Worm (Caenorhabditis elegans) whole organism, L2 larva: Measurements from ENCODE around the gene C02F12.5.

Source experiments
- C34F6.9 ChIP-seq: fragments of 150-350 bp; optimal IDR thresholded peaks from 2 replicates; lab custom pipeline; 2014; ENCODE audit warnings: missing biosample characterization, missing genetic modification characterization
- F13H6.1 ChIP-seq: sonication (generic microtip); optimal IDR thresholded peaks from 2 replicates; lab custom pipeline; 2016; ENCODE audit warnings: missing genetic modification characterization, missing compliant biosample characterization
- R02D3.7 ChIP-seq: fragments of 150-350 bp; optimal IDR thresholded peaks from 2 replicates; lab custom pipeline; 2014; ENCODE audit warnings: missing biosample characterization, missing genetic modification characterization
- ZK546.5 ChIP-seq: sonication (generic microtip); optimal IDR thresholded peaks from 2 replicates; lab custom pipeline; 2017; ENCODE audit warnings: missing biosample characterization, missing genetic modification characterization
- aly-2 ChIP-seq: fragments of 150-350 bp; optimal IDR thresholded peaks from 2 replicates; lab custom pipeline; 2014; ENCODE audit warnings: missing biosample characterization, missing genetic modification characterization
- ama-1 ChIP-seq: fragments of 150-350 bp; optimal IDR thresholded peaks from 2 replicates; lab custom pipeline; 2018; ENCODE audit warnings: inconsistent platforms
- blmp-1 ChIP-seq: sonication (generic microtip); optimal IDR thresholded peaks from 2 replicates; lab custom pipeline; 2017; ENCODE audit warnings: missing genetic modification characterization, mild to moderate bottlenecking, missing compliant biosample characterization, antibody characterized with exemption, moderate library complexity; ENCODE audit not compliant: insufficient read depth
- ceh-16 ChIP-seq: fragments of 150-350 bp; optimal IDR thresholded peaks from 2 replicates; lab custom pipeline; 2014; ENCODE audit warnings: missing biosample characterization, missing genetic modification characterization
- crh-2 ChIP-seq: sonication (generic microtip); optimal IDR thresholded peaks from 2 replicates; lab custom pipeline; 2017; ENCODE audit warnings: missing biosample characterization, missing genetic modification characterization
- dmd-4 ChIP-seq: sonication (generic microtip); optimal IDR thresholded peaks from 2 replicates; lab custom pipeline; 2017; ENCODE audit warnings: missing biosample characterization, missing genetic modification characterization
- egl-27 ChIP-seq: sonication (generic microtip); optimal IDR thresholded peaks from 3 replicates; lab custom pipeline; 2017; ENCODE audit warnings: missing biosample characterization, missing genetic modification reagents, missing genetic modification characterization
- elt-1 ChIP-seq: fragments of 150-350 bp; optimal IDR thresholded peaks from 2 replicates; lab custom pipeline; 2014; ENCODE audit warnings: missing biosample characterization, missing genetic modification characterization
- elt-3 ChIP-seq: sonication (generic microtip); optimal IDR thresholded peaks from 2 replicates; lab custom pipeline; 2017; ENCODE audit warnings: missing biosample characterization, missing genetic modification characterization
- fos-1 ChIP-seq: fragments of 150-350 bp; optimal IDR thresholded peaks from 2 replicates; lab custom pipeline; 2014; ENCODE audit warnings: missing biosample characterization, missing genetic modification characterization
- gmeb-1 ChIP-seq: fragments of 150-350 bp; optimal IDR thresholded peaks from 2 replicates; lab custom pipeline; 2014; ENCODE audit warnings: missing biosample characterization, missing genetic modification characterization
- lin-11 ChIP-seq: fragments of 150-350 bp; sonication (generic microtip); optimal IDR thresholded peaks from 2 replicates; lab custom pipeline; 2014; ENCODE audit warnings: missing biosample characterization, missing genetic modification characterization, inconsistent platforms, mixed read lengths
- lin-39 ChIP-seq: fragments of 150-350 bp; optimal IDR thresholded peaks from 2 replicates; lab custom pipeline; 2014; ENCODE audit warnings: missing biosample characterization, missing genetic modification reagents, missing genetic modification characterization
- lsy-2 ChIP-seq, 2 experiments: fragments of 150-350 bp in 1 of 2; sonication (generic microtip) in 1 of 2; optimal IDR thresholded peaks; 2 replicates each; lab custom pipeline; 2014 to 2017; ENCODE audit warnings: missing biosample characterization in 2 of 2, missing genetic modification characterization in 2 of 2
- mbf-1 ChIP-seq: sonication (generic microtip); optimal IDR thresholded peaks from 2 replicates; lab custom pipeline; 2017; ENCODE audit warnings: missing biosample characterization, missing genetic modification characterization
- mdl-1 ChIP-seq, 2 experiments: fragments of 150-350 bp in 1 of 2; sonication (generic microtip) in 1 of 2; optimal IDR thresholded peaks; 2 replicates each; lab custom pipeline; 2017; ENCODE audit warnings: missing biosample characterization in 2 of 2, missing genetic modification characterization in 2 of 2
- nhr-11 ChIP-seq: fragments of 150-350 bp; optimal IDR thresholded peaks from 2 replicates; lab custom pipeline; 2014; ENCODE audit warnings: missing biosample characterization, missing genetic modification characterization
- nhr-12 ChIP-seq: fragments of 150-350 bp; optimal IDR thresholded peaks from 2 replicates; lab custom pipeline; 2014; ENCODE audit warnings: missing biosample characterization, missing genetic modification characterization
- nhr-129 ChIP-seq: fragments of 150-350 bp; optimal IDR thresholded peaks from 2 replicates; lab custom pipeline; 2014; ENCODE audit warnings: missing biosample characterization, missing genetic modification characterization
- nhr-21 ChIP-seq: fragments of 150-350 bp; optimal IDR thresholded peaks from 2 replicates; lab custom pipeline; 2014; ENCODE audit warnings: missing biosample characterization, missing genetic modification characterization
- nhr-23 ChIP-seq: fragments of 150-350 bp; optimal IDR thresholded peaks from 2 replicates; lab custom pipeline; 2014; ENCODE audit warnings: missing biosample characterization, missing genetic modification reagents, missing genetic modification characterization
- nhr-237 ChIP-seq: fragments of 150-350 bp; optimal IDR thresholded peaks from 2 replicates; lab custom pipeline; 2014; ENCODE audit warnings: missing biosample characterization, missing genetic modification characterization
- nhr-25 ChIP-seq: fragments of 150-350 bp; sonication (generic microtip); optimal IDR thresholded peaks from 3 replicates; lab custom pipeline; 2014; ENCODE audit warnings: missing biosample characterization, missing genetic modification characterization
- nhr-6 ChIP-seq: fragments of 150-350 bp; optimal IDR thresholded peaks from 2 replicates; lab custom pipeline; 2014; ENCODE audit warnings: missing biosample characterization, missing genetic modification characterization
- nhr-77 ChIP-seq: fragments of 150-350 bp; optimal IDR thresholded peaks from 2 replicates; lab custom pipeline; 2014; ENCODE audit warnings: missing biosample characterization, missing genetic modification characterization
- peb-1 ChIP-seq: fragments of 150-350 bp; optimal IDR thresholded peaks from 2 replicates; lab custom pipeline; 2014; ENCODE audit warnings: missing biosample characterization, missing genetic modification characterization
- sma-9 ChIP-seq, 2 experiments: fragments of 150-350 bp in 1 of 2; sonication (generic microtip) in 1 of 2; optimal IDR thresholded peaks; 2 replicates each; lab custom pipeline; 2014 to 2016; ENCODE audit warnings: missing genetic modification characterization in 2 of 2, mild to moderate bottlenecking in 1 of 2, missing biosample characterization in 1 of 2, missing compliant biosample characterization in 1 of 2, missing genetic modification reagents in 1 of 2, moderate library complexity in 1 of 2
- snpc-4 ChIP-seq: fragments of 150-350 bp; optimal IDR thresholded peaks from 2 replicates; lab custom pipeline; 2014; ENCODE audit warnings: missing biosample characterization, missing genetic modification characterization
- unc-39 ChIP-seq: fragments of 150-350 bp; optimal IDR thresholded peaks from 2 replicates; lab custom pipeline; 2014; ENCODE audit warnings: missing biosample characterization, missing genetic modification characterization
- ztf-1 ChIP-seq: fragments of 200-800 bp; sonication (Bioruptor generic); conservative IDR thresholded peaks from 2 replicates; pipeline ENCODE4 v1.3.6; 2022; ENCODE audit warnings: missing genetic modification characterization, missing compliant biosample characterization
- ztf-11 ChIP-seq: sonication (generic microtip); optimal IDR thresholded peaks from 2 replicates; lab custom pipeline; 2017; ENCODE audit warnings: missing biosample characterization, missing genetic modification characterization
- ztf-4 ChIP-seq: fragments of 150-350 bp; optimal IDR thresholded peaks from 2 replicates; lab custom pipeline; 2014; ENCODE audit warnings: missing biosample characterization, missing genetic modification characterization

The C02F12.5 gene

ce11 chrX:3694172-3694571 is 22.3 kb upstream of the C02F12.5 start (continued):
- TF ChIP-seq lin-11: peak; percentile 17
- TF ChIP-seq crh-2: peak; percentile 88
- no peak for TF ChIP-seq nhr-237 (tag; lab: Kevin White, UChicago)
- peak; percentile 14 for TF ChIP-seq sma-9 (GFP tag; optimal IDR thresholded peaks at IDR 0.05; lab: Kevin White, UChicago)
- TF ChIP-seq sma-9 (tag; optimal IDR thresholded peaks at IDR 0.05; lab: Kevin White, UChicago): no peak
- peak; percentile 65 for TF ChIP-seq F13H6.1 (tag; lab: Kevin White, UChicago)
- TF ChIP-seq unc-39: no peak

- TF ChIP-seq mdl-1 (tag; optimal IDR thresholded peaks at IDR 0.05; lab: Kevin White, UChicago): no peak
- no peak for TF ChIP-seq ztf-11
- no peak for TF ChIP-seq unc-39
- no peak for TF ChIP-seq mbf-1 (tag; lab: Kevin White, UChicago)
- no peak for TF ChIP-seq ztf-1
- no peak for TF ChIP-seq nhr-237 (tag; lab: Kevin White, UChicago)
- no peak for TF ChIP-seq nhr-23
- no peak for TF ChIP-seq R02D3.7 (tag; lab: Kevin White, UChicago)
- TF ChIP-seq lin-11: no peak
Observed at ce11 chrX:3693138-3693537, 21.2 kb upstream of the C02F12.5 start, which contains the start of gene C02F12.8. Gene C02F12.8, minus strand, starts transcription at chrX:3693238.

- TF ChIP-seq snpc-4 (tag; lab: Kevin White, UChicago) (no peak), F13H6.1 (tag; lab: Kevin White, UChicago) (no peak), mdl-1 (tag; optimal IDR thresholded peaks at IDR 0.05; lab: Kevin White, UChicago) (no peak), peb-1 (no peak), unc-39 (no peak), lsy-2 (tag; optimal IDR thresholded peaks at IDR 0.05; lab: Kevin White, UChicago) (no peak), mbf-1 (tag; lab: Kevin White, UChicago) (no peak), ceh-16 (no peak), R02D3.7 (tag; lab: Kevin White, UChicago) (no peak), elt-3 (tag; lab: Kevin White, UChicago) (no peak), lin-39 (no peak), egl-27 (no peak), nhr-11 (tag; lab: Kevin White, UChicago) (no peak)
Observed at ce11 chrX:3689802-3690201, 17.9 kb upstream of the C02F12.5 start.

- TF ChIP-seq sma-9 (GFP tag; optimal IDR thresholded peaks at IDR 0.05; lab: Kevin White, UChicago) (peak; percentile 13), sma-9 (tag; optimal IDR thresholded peaks at IDR 0.05; lab: Kevin White, UChicago) (no peak), ztf-4 (tag; lab: Kevin White, UChicago) (no peak), dmd-4 (no peak), lsy-2 (tag; optimal IDR thresholded peaks at IDR 0.05; lab: Kevin White, UChicago) (no peak), ceh-16 (no peak), fos-1 (tag; lab: Kevin White, UChicago) (no peak), elt-1 (tag; lab: Kevin White, UChicago) (no peak), nhr-23 (no peak), F13H6.1 (tag; lab: Kevin White, UChicago) (peak; percentile 72), ZK546.5 (tag; lab: Kevin White, UChicago) (no peak), lin-39 (no peak), gmeb-1 (tag; lab: Kevin White, UChicago) (no peak), nhr-129 (tag; lab: Kevin White, UChicago) (peak; percentile 26), nhr-12 (tag; lab: Kevin White, UChicago) (no peak), R02D3.7 (tag; lab: Kevin White, UChicago) (no peak), C34F6.9 (tag; lab: Kevin White, UChicago) (peak; percentile 0), nhr-77 (tag; lab: Kevin White, UChicago) (no peak), nhr-25 (tag; lab: Kevin White, UChicago) (no peak), mbf-1 (tag; lab: Kevin White, UChicago) (no peak), ztf-1 (no peak), nhr-21 (tag; lab: Kevin White, UChicago) (no peak), lin-11 (no peak), nhr-6 (tag; lab: Kevin White, UChicago) (no peak), snpc-4 (tag; lab: Kevin White, UChicago) (no peak), mdl-1 (tag; optimal IDR thresholded peaks at IDR 0.05; lab: Kevin White, UChicago) (no peak), crh-2 (no peak), ama-1 (lab: Kevin White, UChicago) (no peak), blmp-1 (tag; lab: Kevin White, UChicago) (no peak), aly-2 (tag; lab: Kevin White, UChicago) (no peak)
- TF ChIP-seq, all 48 proteins: peak for 4
Observed at ce11 chrX:3689155-3689719, 17.3 kb upstream of the C02F12.5 start, which contains the start of gene tag-278. Gene tag-278, minus strand, starts transcription at chrX:3689205.
